Fruit fly (Drosophila melanogaster) whole organism, embryonic: ENCODE results near the gene CG9205.

Experiments used
- Asciz ChIP-seq: fragments of 200-800 bp; sonication (Bioruptor generic); optimal IDR thresholded peaks from 2 replicates; lab custom pipeline; 2017; ENCODE audit warnings: missing biosample characterization, mild to moderate bottlenecking, missing genetic modification characterization, missing genetic modification reagents
- CG10543 ChIP-seq: fragments of 200-800 bp; sonication (Bioruptor generic); optimal IDR thresholded peaks from 3 replicates; lab custom pipeline; 2017; ENCODE audit warnings: missing biosample characterization, mild to moderate bottlenecking, missing genetic modification characterization, moderate library complexity
- CG10959 ChIP-seq: fragments of 200-800 bp; sonication (Bioruptor generic); IDR thresholded peaks from 2 replicates; pipeline ENCODE4 v1.3.6; 2022; ENCODE audit warnings: missing biosample characterization, missing genetic modification characterization
- CG3407 ChIP-seq: fragments of 200-800 bp; sonication (Bioruptor generic); optimal IDR thresholded peaks from 2 replicates; lab custom pipeline; 2018; ENCODE audit warnings: missing biosample characterization, mild to moderate bottlenecking, missing genetic modification characterization
- CG8388 ChIP-seq: fragments of 200-800 bp; sonication (Bioruptor generic); optimal IDR thresholded peaks from 2 replicates; lab custom pipeline; 2019; ENCODE audit warnings: missing biosample characterization, mild to moderate bottlenecking, missing genetic modification characterization, moderate library complexity
- CrebB ChIP-seq: fragments of 200-800 bp; sonication (Bioruptor generic); optimal IDR thresholded peaks from 3 replicates; lab custom pipeline; 2018; ENCODE audit warnings: missing biosample characterization, mild to moderate bottlenecking, missing genetic modification characterization
- sqz ChIP-seq: fragments of 200-800 bp; sonication (Bioruptor generic); optimal IDR thresholded peaks from 3 replicates; lab custom pipeline; 2018; ENCODE audit warnings: missing biosample characterization, mild to moderate bottlenecking, missing genetic modification characterization

- TF ChIP-seq CrebB (tag; lab: Kevin White, UChicago) (no peak), Asciz (GFP tag; lab: Kevin White, UChicago) (no peak), CG8388 (GFP tag; lab: Kevin White, UChicago) (no peak), sqz (no peak), CG10959 (no peak), CG10543 (GFP tag; lab: Kevin White, UChicago) (no peak), CG3407 (no peak)
These were observed 34.5 kb upstream of the CG9205 start for dm6 chr3L:999990-1000389.
